Worm (Caenorhabditis elegans) whole organism, L4/young adult: ENCODE results near the gene stdh-4.

Experiments used
- W03F9.2 ChIP-seq: fragments of 150-350 bp; optimal IDR thresholded peaks from 2 replicates; lab custom pipeline; 2014; ENCODE audit warnings: missing biosample characterization, missing genetic modification characterization
- dao-5 ChIP-seq: sonication (generic microtip); optimal IDR thresholded peaks from 2 replicates; lab custom pipeline; 2016; ENCODE audit warnings: missing genotype, missing genetic modification characterization, moderate library complexity, missing compliant biosample characterization
- him-1 ChIP-seq: sonication (generic microtip); optimal IDR thresholded peaks from 2 replicates; lab custom pipeline; 2016; ENCODE audit warnings: missing genotype, missing genetic modification reagents, missing genetic modification characterization, missing compliant biosample characterization

- no peak for TF ChIP-seq dao-5
- no peak for TF ChIP-seq him-1 (tag; lab: Kevin White, UChicago)
- no peak for TF ChIP-seq W03F9.2
Measured at ce11 chrV:8588079-8588478, 39.0 kb downstream of the stdh-4 start, which contains the start of gene C10B5.3.
